Fruit fly (Drosophila melanogaster) whole organism, pupa: ENCODE data around the gene CG31111.

ENCODE experiments used
- CG12605 ChIP-seq: fragments of 200-800 bp; sonication (Bioruptor generic); IDR thresholded peaks from 2 replicates; pipeline ENCODE4 v1.3.6; 2022; ENCODE audit warnings: missing biosample characterization, missing genetic modification characterization
- CG14655 ChIP-seq: fragments of 200-800 bp; sonication (Bioruptor generic); optimal IDR thresholded peaks from 3 replicates; lab custom pipeline; 2017; ENCODE audit warnings: mild to moderate bottlenecking, missing biosample characterization, missing genetic modification reagents, missing genetic modification characterization
- CG32121 ChIP-seq: fragments of 200-800 bp; sonication (Bioruptor generic); IDR thresholded peaks from 2 replicates; pipeline ENCODE4 v1.3.6; 2022; ENCODE audit warnings: missing biosample characterization, missing genetic modification characterization
- gl ChIP-seq: fragments of 200-800 bp; sonication (Bioruptor generic); optimal IDR thresholded peaks from 2 replicates; lab custom pipeline; 2018; ENCODE audit warnings: missing biosample characterization, mild to moderate bottlenecking, missing genetic modification characterization

DNA sequence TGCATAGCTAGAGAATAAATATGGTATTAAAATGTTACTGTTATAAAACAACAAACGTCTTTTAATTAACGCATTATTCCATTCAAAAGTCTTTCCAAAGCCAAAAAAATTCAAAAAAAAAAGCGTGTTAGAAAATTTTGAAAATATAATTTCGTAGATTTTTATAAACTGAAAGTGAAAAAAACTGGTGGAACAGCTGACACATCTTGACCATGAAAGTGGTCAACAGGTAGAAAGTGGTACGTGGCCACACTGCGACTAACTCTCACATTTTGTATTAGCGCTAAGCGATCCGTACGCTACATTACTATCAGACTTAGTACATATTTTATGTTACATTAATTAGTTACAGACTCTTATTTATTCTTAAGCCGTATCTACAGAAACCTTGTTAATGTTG lies 14.9 kb upstream of the CG31111 start, which contains the start of gene CG11836:
- no peak for TF ChIP-seq CG32121 (GFP tag; lab: Robert Waterston, UW)
- TF ChIP-seq CG12605 (GFP tag; lab: Robert Waterston, UW) = no peak
- no peak for TF ChIP-seq gl (tag; lab: Kevin White, UChicago)
- TF ChIP-seq CG14655 (GFP tag; lab: Kevin White, UChicago) = no peak
